Fruit fly (Drosophila melanogaster) whole organism, embryonic: Measurements from ENCODE around the gene CG31321.

Experiments used
- CG10274 ChIP-seq: fragments of 200-800 bp; sonication (Bioruptor generic); optimal IDR thresholded peaks from 3 replicates; lab custom pipeline; 2017; ENCODE audit warnings: missing biosample characterization, mild to moderate bottlenecking, missing genetic modification characterization
- CG10654 ChIP-seq: fragments of 200-800 bp; sonication (Bioruptor generic); optimal IDR thresholded peaks from 2 replicates; lab custom pipeline; 2016; ENCODE audit warnings: missing biosample characterization, missing genetic modification characterization
- CG11093 ChIP-seq: fragments of 200-800 bp; sonication (Bioruptor generic); IDR thresholded peaks from 3 replicates; pipeline ENCODE4 v1.3.6; 2022; ENCODE audit warnings: missing biosample characterization, missing genetic modification characterization
- CG11504 ChIP-seq: fragments of 200-800 bp; sonication (Bioruptor generic); optimal IDR thresholded peaks from 3 replicates; lab custom pipeline; 2019; ENCODE audit warnings: missing biosample characterization, mild to moderate bottlenecking, missing genetic modification characterization, moderate library complexity
- CG11696 ChIP-seq: fragments of 200-800 bp; sonication (Bioruptor generic); IDR thresholded peaks from 2 replicates; pipeline ENCODE4 v1.3.6; 2022; ENCODE audit warnings: missing biosample characterization, missing genetic modification characterization
- CG12104 ChIP-seq: fragments of 200-800 bp; sonication (Bioruptor generic); optimal IDR thresholded peaks from 3 replicates; lab custom pipeline; 2016; ENCODE audit warnings: missing biosample characterization, missing genetic modification characterization
- CG12219 ChIP-seq: fragments of 200-800 bp; sonication (Bioruptor generic); optimal IDR thresholded peaks from 3 replicates; lab custom pipeline; 2018; ENCODE audit warnings: missing biosample characterization, mild to moderate bottlenecking, missing genetic modification characterization
- CG13123 ChIP-seq: fragments of 200-800 bp; sonication (Bioruptor generic); optimal IDR thresholded peaks from 2 replicates; lab custom pipeline; 2016; ENCODE audit warnings: missing biosample characterization, missing genetic modification characterization
- CG13287 ChIP-seq: fragments of 200-800 bp; sonication (Bioruptor generic); IDR thresholded peaks from 2 replicates; pipeline ENCODE4 v1.3.6; 2022; ENCODE audit warnings: missing biosample characterization, missing genetic modification characterization; ENCODE audit not compliant: partially characterized antibody
- CG14014 ChIP-seq: fragments of 200-800 bp; sonication (Bioruptor generic); IDR thresholded peaks from 2 replicates; pipeline ENCODE4 v1.3.6; 2022; ENCODE audit warnings: missing biosample characterization, missing genetic modification characterization
- CG15269 ChIP-seq: fragments of 200-800 bp; sonication (Bioruptor generic); optimal IDR thresholded peaks from 2 replicates; lab custom pipeline; 2018; ENCODE audit warnings: missing biosample characterization, mild to moderate bottlenecking, missing genetic modification characterization, moderate library complexity
- CG15479 ChIP-seq: fragments of 200-800 bp; sonication (Bioruptor generic); optimal IDR thresholded peaks from 3 replicates; lab custom pipeline; 2019; ENCODE audit warnings: missing biosample characterization, mild to moderate bottlenecking, missing genetic modification characterization, moderate library complexity
- CG16815 ChIP-seq: fragments of 200-800 bp; sonication (Bioruptor generic); optimal IDR thresholded peaks from 3 replicates; lab custom pipeline; 2017; ENCODE audit warnings: missing biosample characterization, mild to moderate bottlenecking, missing genetic modification characterization
- CG17186 ChIP-seq: fragments of 200-800 bp; sonication (Bioruptor generic); optimal IDR thresholded peaks from 3 replicates; lab custom pipeline; 2017; ENCODE audit warnings: missing biosample characterization, missing genetic modification reagents, missing genetic modification characterization
- CG2678 ChIP-seq: fragments of 200-800 bp; sonication (Bioruptor generic); optimal IDR thresholded peaks from 3 replicates; lab custom pipeline; 2019; ENCODE audit warnings: missing biosample characterization, mild to moderate bottlenecking, missing genetic modification characterization, moderate library complexity
- CG30020 ChIP-seq: fragments of 200-800 bp; optimal IDR thresholded peaks from 2 replicates; lab custom pipeline; 2019; ENCODE audit warnings: missing biosample characterization, mild to moderate bottlenecking, missing genetic modification characterization, moderate library complexity
- CG3847 ChIP-seq: fragments of 200-800 bp; sonication (Bioruptor generic); IDR thresholded peaks from 2 replicates; pipeline ENCODE4 v1.3.6; 2022; ENCODE audit warnings: missing biosample characterization, missing genetic modification characterization
- CG6765 ChIP-seq: fragments of 200-800 bp; sonication (Bioruptor generic); optimal IDR thresholded peaks from 3 replicates; lab custom pipeline; 2017; ENCODE audit warnings: missing biosample characterization, mild to moderate bottlenecking, missing genetic modification characterization
- CG7271 ChIP-seq: fragments of 200-800 bp; sonication (Bioruptor generic); optimal IDR thresholded peaks from 2 replicates; lab custom pipeline; 2018; ENCODE audit warnings: missing biosample characterization, mild to moderate bottlenecking, missing genetic modification characterization, moderate library complexity
- Dp ChIP-seq: fragments of 200-800 bp; sonication (Bioruptor generic); optimal IDR thresholded peaks from 2 replicates; lab custom pipeline; 2018; ENCODE audit warnings: missing biosample characterization, mild to moderate bottlenecking, missing genetic modification characterization, moderate library complexity
- Dref ChIP-seq: fragments of 200-800 bp; sonication (Bioruptor generic); IDR thresholded peaks from 2 replicates; pipeline ENCODE4 v1.3.6; 2022; ENCODE audit warnings: missing biosample characterization, missing genetic modification characterization
- Eip74EF ChIP-seq, 2 experiments: fragments of 200-800 bp in 1 of 2; fragments of >200 bp in 1 of 2; sonication (Bioruptor generic) in 1 of 2; optimal IDR thresholded peaks; 2 replicates each; lab custom pipeline; 2017 to 2019; ENCODE audit warnings: missing biosample characterization in 2 of 2, missing genetic modification characterization in 2 of 2, mild to moderate bottlenecking in 1 of 2, moderate library complexity in 1 of 2
- Ets97D ChIP-seq: fragments of 200-800 bp; sonication (Bioruptor generic); optimal IDR thresholded peaks from 3 replicates; lab custom pipeline; 2016; ENCODE audit warnings: missing biosample characterization, missing genetic modification characterization
- HLHmδ ChIP-seq: fragments of 200-800 bp; sonication (Bioruptor generic); optimal IDR thresholded peaks from 2 replicates; lab custom pipeline; 2018; ENCODE audit warnings: missing biosample characterization, mild to moderate bottlenecking, missing genetic modification characterization, moderate library complexity
- Hmr ChIP-seq: fragments of 200-800 bp; sonication (Bioruptor generic); optimal IDR thresholded peaks from 3 replicates; lab custom pipeline; 2017; ENCODE audit warnings: mild to moderate bottlenecking, missing biosample characterization, missing genetic modification reagents, missing genetic modification characterization
- Hr51 ChIP-seq, 2 experiments: fragments of 200-800 bp; sonication (Bioruptor generic); optimal IDR thresholded peaks; 2 replicates in 1 of 2; 3 replicates in 1 of 2; lab custom pipeline; 2016 to 2018; ENCODE audit warnings: missing biosample characterization in 2 of 2, missing genetic modification characterization in 2 of 2, mild to moderate bottlenecking in 1 of 2, moderate library complexity in 1 of 2
- Lpt ChIP-seq: fragments of >200 bp; optimal IDR thresholded peaks from 2 replicates; lab custom pipeline; 2018; ENCODE audit warnings: missing biosample characterization, missing genetic modification characterization
- Nf-YB ChIP-seq: fragments of 200-800 bp; sonication (Bioruptor generic); optimal IDR thresholded peaks from 3 replicates; lab custom pipeline; 2019; ENCODE audit warnings: missing biosample characterization, mild to moderate bottlenecking, missing genetic modification characterization, moderate library complexity
- Oaz ChIP-seq: fragments of 200-800 bp; sonication (Bioruptor generic); IDR thresholded peaks from 2 replicates; pipeline ENCODE4 v1.3.6; 2022; ENCODE audit warnings: missing biosample characterization, missing genetic modification characterization
- Rx ChIP-seq: fragments of 200-800 bp; sonication (Bioruptor generic); IDR thresholded peaks from 2 replicates; pipeline ENCODE4 v1.3.6; 2022; ENCODE audit warnings: missing biosample characterization, missing genetic modification characterization
- Stat92E ChIP-seq, 3 experiments: fragments of >200 bp in 2 of 3; fragments of 200-800 bp in 1 of 3; sonication (Bioruptor generic) in 1 of 3; optimal IDR thresholded peaks; 2 replicates each; lab custom pipeline; 2017 to 2019; ENCODE audit warnings: missing biosample characterization in 3 of 3, missing genetic modification characterization in 3 of 3, mild to moderate bottlenecking in 1 of 3, moderate library complexity in 1 of 3
- amos ChIP-seq: fragments of 200-800 bp; sonication (Bioruptor generic); IDR thresholded peaks from 2 replicates; pipeline ENCODE4 v1.3.6; 2022; ENCODE audit warnings: missing biosample characterization, missing genetic modification characterization; ENCODE audit not compliant: partially characterized antibody
- ap ChIP-seq: fragments of 200-800 bp; sonication (Bioruptor generic); IDR thresholded peaks from 2 replicates; pipeline ENCODE4 v1.3.6; 2022; ENCODE audit warnings: missing biosample characterization, missing genetic modification characterization
- chn ChIP-seq: fragments of 200-800 bp; sonication (Bioruptor generic); optimal IDR thresholded peaks from 2 replicates; lab custom pipeline; 2016; ENCODE audit warnings: missing biosample characterization, missing genetic modification characterization
- danr ChIP-seq: fragments of 200-800 bp; sonication (Bioruptor generic); IDR thresholded peaks from 2 replicates; pipeline ENCODE4 v1.3.6; 2022; ENCODE audit warnings: missing biosample characterization, missing genetic modification characterization
- en ChIP-seq: fragments of 200-800 bp; sonication (Bioruptor generic); optimal IDR thresholded peaks from 2 replicates; lab custom pipeline; 2016; ENCODE audit warnings: missing biosample characterization, missing genetic modification characterization
- fd64A ChIP-seq: fragments of 200-800 bp; sonication (Bioruptor generic); optimal IDR thresholded peaks from 3 replicates; lab custom pipeline; 2018; ENCODE audit warnings: missing biosample characterization, mild to moderate bottlenecking, missing genetic modification characterization
- insv ChIP-seq, 2 experiments: fragments of 200-800 bp; sonication (Bioruptor generic); optimal IDR thresholded peaks; 3 replicates each; lab custom pipeline; 2016 to 2018; ENCODE audit warnings: missing biosample characterization in 2 of 2, missing genetic modification characterization in 2 of 2
- inv ChIP-seq: fragments of 200-800 bp; sonication (Bioruptor generic); IDR thresholded peaks from 2 replicates; pipeline ENCODE4 v1.3.6; 2022; ENCODE audit warnings: missing biosample characterization, missing genetic modification characterization; ENCODE audit not compliant: partially characterized antibody
- jigr1 ChIP-seq: fragments of 200-800 bp; sonication (Bioruptor generic); IDR thresholded peaks from 3 replicates; pipeline ENCODE4 v1.3.6; 2022; ENCODE audit warnings: missing biosample characterization, missing genetic modification characterization
- odd ChIP-seq: fragments of 200-800 bp; sonication (Bioruptor generic); optimal IDR thresholded peaks from 2 replicates; lab custom pipeline; 2017; ENCODE audit warnings: missing biosample characterization, mild to moderate bottlenecking, missing genetic modification characterization
- otp ChIP-seq: fragments of 200-800 bp; sonication (Bioruptor generic); IDR thresholded peaks from 3 replicates; pipeline ENCODE4, ENCODE4 v1.3.6; 2022; ENCODE audit warnings: missing biosample characterization, missing genetic modification characterization
- prd ChIP-seq, 3 experiments: fragments of >200 bp in 2 of 3; fragments of 200-800 bp in 1 of 3; sonication (Bioruptor generic) in 1 of 3; optimal IDR thresholded peaks in 2 of 3; IDR thresholded peaks in 1 of 3; 2 replicates in 2 of 3; 3 replicates in 1 of 3; pipeline versions ENCODE4 v1.3.6 to Lab custom; 2017 to 2022; ENCODE audit warnings: missing biosample characterization in 1 of 3, missing genetic modification characterization in 1 of 3
- sc ChIP-seq, 3 experiments: fragments of >200 bp in 2 of 3; fragments of 200-800 bp in 1 of 3; sonication (Bioruptor generic) in 1 of 3; optimal IDR thresholded peaks; 2 replicates in 2 of 3; 3 replicates in 1 of 3; lab custom pipeline; 2017; ENCODE audit warnings: mild to moderate bottlenecking in 1 of 3, missing biosample characterization in 1 of 3, missing genetic modification characterization in 1 of 3, missing genetic modification reagents in 1 of 3
- tap ChIP-seq: fragments of 200-800 bp; optimal IDR thresholded peaks from 3 replicates; lab custom pipeline; 2019; ENCODE audit warnings: missing biosample characterization, mild to moderate bottlenecking, missing genetic modification characterization, moderate library complexity
- trem ChIP-seq: fragments of 200-800 bp; optimal IDR thresholded peaks from 3 replicates; lab custom pipeline; 2019; ENCODE audit warnings: missing biosample characterization, mild to moderate bottlenecking, missing genetic modification characterization, moderate library complexity
- unpg ChIP-seq: fragments of 200-800 bp; sonication (Bioruptor generic); optimal IDR thresholded peaks from 3 replicates; lab custom pipeline; 2018; ENCODE audit warnings: missing biosample characterization, mild to moderate bottlenecking, missing genetic modification characterization, moderate library complexity

Gene CG31321

dm6 chr3R:14283754-14284421 is 26.3 kb upstream of the CG31321 start (continued):
- TF ChIP-seq Ets97D (GFP tag; lab: Kevin White, UChicago): peak; percentile 82
- TF ChIP-seq CG30020 (tag; lab: Kevin White, UChicago): peak; percentile 86
- no peak for TF ChIP-seq Oaz (GFP tag; lab: Robert Waterston, UW)
- peak; percentile 98 for TF ChIP-seq CG12104 (GFP tag; lab: Kevin White, UChicago)
- TF ChIP-seq CG13287 (GFP tag; lab: Robert Waterston, UW): no peak
- peak; percentile 99 for TF ChIP-seq Hmr
- no peak for TF ChIP-seq CG3847
- no peak for TF ChIP-seq sc (optimal IDR thresholded peaks at IDR 0.05; lab: Kevin White, UChicago)
- peak; percentile 98 for TF ChIP-seq sc (GFP tag; optimal IDR thresholded peaks at IDR 0.05; lab: Kevin White, UChicago)
- peak; percentile 96 for TF ChIP-seq chn (GFP tag; lab: Kevin White, UChicago)
- TF ChIP-seq fd64A: peak; percentile 90
- no peak for TF ChIP-seq inv (GFP tag; lab: Robert Waterston, UW)
- peak; percentile 97 for TF ChIP-seq odd
- no peak for TF ChIP-seq amos
- TF ChIP-seq CG11504 (tag; lab: Kevin White, UChicago): peak; percentile 98
- TF ChIP-seq HLHmδ: no peak
- no peak for TF ChIP-seq danr
- peak; percentile 98 for TF ChIP-seq CG11093
- peak; percentile 87 for TF ChIP-seq CG7271 (tag; lab: Kevin White, UChicago)
- peak; percentile 97 for TF ChIP-seq CG13123
- TF ChIP-seq tap (tag; lab: Kevin White, UChicago): peak; percentile 98
- no peak for TF ChIP-seq jigr1 (GFP tag; lab: Robert Waterston, UW)
- TF ChIP-seq CG15269 (tag; lab: Kevin White, UChicago): peak; percentile 99
- no peak for TF ChIP-seq Dref
- peak; percentile 87 for TF ChIP-seq en (GFP tag; lab: Kevin White, UChicago)
- TF ChIP-seq CG10654: peak; percentile 98
- peak; percentile 95 to 99 for TF ChIP-seq Hr51 (GFP tag; optimal IDR thresholded peaks at IDR 0.05; lab: Kevin White, UChicago)
- peak; percentile 95 for TF ChIP-seq trem (tag; lab: Kevin White, UChicago)
- peak; percentile 99 for TF ChIP-seq CG2678
- TF ChIP-seq unpg (GFP tag; lab: Kevin White, UChicago): peak; percentile 99
- TF ChIP-seq CG12219 (GFP tag; lab: Kevin White, UChicago): peak; percentile 98
- no peak for TF ChIP-seq otp (GFP tag; lab: Robert Waterston, UW)
- TF ChIP-seq CG15479: no peak
- no peak for TF ChIP-seq CG14014 (GFP tag; lab: Robert Waterston, UW)
- TF ChIP-seq CG16815 (GFP tag; lab: Kevin White, UChicago): peak; percentile 98
- TF ChIP-seq Dp (GFP tag; lab: Kevin White, UChicago): peak; percentile 27
- no peak for TF ChIP-seq Rx
- peak in 1 of 2 experiments; percentile 99 for TF ChIP-seq Eip74EF (GFP tag; optimal IDR thresholded peaks at IDR 0.05; lab: Kevin White, UChicago)
- peak; percentile 91 for TF ChIP-seq CG10274 (GFP tag; lab: Kevin White, UChicago)
- peak; percentile 96 for TF ChIP-seq CG6765 (GFP tag; lab: Kevin White, UChicago)
- no peak for TF ChIP-seq CG11696 (GFP tag; lab: Robert Waterston, UW)
- peak; percentile 90 for TF ChIP-seq Nf-YB (GFP tag; lab: Kevin White, UChicago)
- TF ChIP-seq insv (GFP tag; optimal IDR thresholded peaks at IDR 0.05; lab: Kevin White, UChicago): peak in 1 of 2 experiments; percentile 72
- no peak for TF ChIP-seq ap
- TF ChIP-seq Lpt (GFP tag; lab: Kevin White, UChicago): no peak
- TF ChIP-seq CG17186 (GFP tag; lab: Kevin White, UChicago): peak; percentile 94
- TF ChIP-seq prd (optimal IDR thresholded peaks at IDR 0.05; lab: Kevin White, UChicago): no peak
- no peak for TF ChIP-seq prd (GFP tag; IDR thresholded peaks at IDR 0.05; lab: Robert Waterston, UW)
- peak in 1 of 3 experiments; percentile 94 for TF ChIP-seq Stat92E (GFP tag; optimal IDR thresholded peaks at IDR 0.05; lab: Kevin White, UChicago)
